Worm (Caenorhabditis elegans): Measurements from ENCODE around the gene srt-74.

DNA sequence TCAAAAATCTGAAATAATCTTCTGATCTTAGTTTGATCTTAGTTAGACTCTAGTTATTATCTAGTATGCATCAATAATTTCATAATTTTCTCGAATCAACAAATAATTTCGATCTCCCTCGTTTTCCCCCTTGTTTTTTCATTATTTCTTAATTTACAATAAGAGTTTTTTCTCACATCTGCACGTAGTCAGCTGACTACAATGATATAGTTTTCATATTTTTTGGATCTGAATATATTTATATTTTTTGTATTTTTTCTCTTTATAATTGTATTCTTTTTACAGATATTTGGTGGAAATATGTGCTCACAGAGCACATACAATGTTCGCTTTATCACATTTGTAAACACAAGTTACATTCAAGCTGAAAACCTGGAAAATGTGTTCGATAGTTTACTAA is 38.2 kb downstream of the srt-74 start, which contains the start of gene sre-7:
- TF ChIP-seq ztf-11 (tag; optimal IDR thresholded peaks at IDR 0.05) (no peak), vab-7 (GFP tag; IDR thresholded peaks at IDR 0.05) (no peak), ZK546.5 (tag; optimal IDR thresholded peaks at IDR 0.05) (no peak), rbr-2 (tag; optimal IDR thresholded peaks at IDR 0.05) (no peak), unc-62 (GFP tag; optimal IDR thresholded peaks at IDR 0.05 in 1 of 2) (no peak), unc-62 (tag; optimal IDR thresholded peaks at IDR 0.05) (no peak), zfp-2 (tag; optimal IDR thresholded peaks at IDR 0.05) (no peak), nhr-41 (GFP tag; IDR thresholded peaks at IDR 0.05) (no peak), aly-2 (tag; optimal IDR thresholded peaks at IDR 0.05) (no peak)

Measured in whole organism, L4 larva.